Fruit fly (Drosophila melanogaster): ENCODE results near the gene CG42374.
A peak's percentile ranks its signal among the peaks of the same experiment; 100 is the strongest.

CG42374 gene

dm6 chr3L:19292440-19293175, 29.0 kb downstream of the CG42374 start, which contains the start of gene Gbs-76A (continued):
- no peak for TF ChIP-seq CG9876 (GFP tag; optimal IDR thresholded peaks at IDR 0.05)
- TF ChIP-seq CG17328 (GFP tag; IDR thresholded peaks at IDR 0.05) = peak; percentile 62
- TF ChIP-seq sqz (GFP tag; optimal IDR thresholded peaks at IDR 0.05) = peak; percentile 58
- TF ChIP-seq disco-r (GFP tag; optimal IDR thresholded peaks at IDR 0.05) = no peak
- TF ChIP-seq MTF-1 (GFP tag; optimal IDR thresholded peaks at IDR 0.05; ENCODE audit: borderline replicate concordance) = no peak
- peak; percentile 51 for TF ChIP-seq CG30403 (GFP tag; optimal IDR thresholded peaks at IDR 0.05)
- TF ChIP-seq CG17385 (GFP tag; optimal IDR thresholded peaks at IDR 0.05) = peak; percentile 85
- peak; percentile 47 for TF ChIP-seq HmgZ (tag; optimal IDR thresholded peaks at IDR 0.05)
- TF ChIP-seq CG1832 (GFP tag; optimal IDR thresholded peaks at IDR 0.05) = no peak
- TF ChIP-seq Pdp1 (GFP tag; optimal IDR thresholded peaks at IDR 0.05) = no peak
- no peak for TF ChIP-seq CG1024 (GFP tag; IDR thresholded peaks at IDR 0.05)
- TF ChIP-seq Myb (GFP tag; optimal IDR thresholded peaks at IDR 0.05) = no peak
- TF ChIP-seq eyg (GFP tag; optimal IDR thresholded peaks at IDR 0.05) = no peak
- TF ChIP-seq CG3726 (GFP tag; IDR thresholded peaks at IDR 0.05) = no peak
- TF ChIP-seq CG8478 (optimal IDR thresholded peaks at IDR 0.05) = no peak
- no peak for TF ChIP-seq jing (GFP tag; optimal IDR thresholded peaks at IDR 0.05)
- peak; percentile 6; the same call in 1 of the 2 replicates for TF ChIP-seq Ravus (GFP tag; IDR thresholded peaks at IDR 0.05)
- peak; percentile 86 for TF ChIP-seq Sox102F (GFP tag; optimal IDR thresholded peaks at IDR 0.05)
- 0 out of 2 replicates have a peak, but pooled peaks have one; percentile 45 for TF ChIP-seq Poxn (GFP tag; IDR thresholded peaks at IDR 0.05)
- TF ChIP-seq CG9609 (GFP tag; optimal IDR thresholded peaks at IDR 0.05) = no peak
- peak; percentile 96 for TF ChIP-seq CG2678 (tag; optimal IDR thresholded peaks at IDR 0.05)
- peak; percentile 77 for TF ChIP-seq exex (tag; optimal IDR thresholded peaks at IDR 0.05)
- TF ChIP-seq Ptx1 (GFP tag; IDR thresholded peaks at IDR 0.05) = peak; percentile 84
- TF ChIP-seq amos (GFP tag; IDR thresholded peaks at IDR 0.05; ENCODE audit: partially characterized antibody) = no peak
- no peak for TF ChIP-seq CHES-1-like (GFP tag; optimal IDR thresholded peaks at IDR 0.05)
- TF ChIP-seq twi (tag; optimal IDR thresholded peaks at IDR 0.05) = peak; percentile 67
- TF ChIP-seq dm (GFP tag; optimal IDR thresholded peaks at IDR 0.05) = no peak
- no peak for TF ChIP-seq repo (GFP tag; optimal IDR thresholded peaks at IDR 0.05)
- TF ChIP-seq CG5245 (GFP tag; optimal IDR thresholded peaks at IDR 0.05) = no peak
- no peak for TF ChIP-seq CG7786 (GFP tag; optimal IDR thresholded peaks at IDR 0.05)
- peak; percentile 64 for TF ChIP-seq Aef1 (GFP tag; IDR thresholded peaks at IDR 0.05)
- peak; percentile 33; the same call in 1 of the 2 replicates for TF ChIP-seq CG5953 (GFP tag; IDR thresholded peaks at IDR 0.05)
- TF ChIP-seq caup (GFP tag; optimal IDR thresholded peaks at IDR 0.05; ENCODE audit: severe bottlenecking) = peak; percentile 73
- TF ChIP-seq trem (tag; optimal IDR thresholded peaks at IDR 0.05) = peak; percentile 75
- peak; percentile 26 for TF ChIP-seq CG17802 (tag; optimal IDR thresholded peaks at IDR 0.05)
- no peak for TF ChIP-seq ato (GFP tag; IDR thresholded peaks at IDR 0.05; ENCODE audit: partially characterized antibody)
- TF ChIP-seq insv (GFP tag; optimal IDR thresholded peaks at IDR 0.05) = peak in 1 of 2 experiments; percentile 38
- no peak for TF ChIP-seq CG17612 (GFP tag; IDR thresholded peaks at IDR 0.05)
- TF ChIP-seq CTCF (GFP tag; optimal IDR thresholded peaks at IDR 0.05) = peak; percentile 19
- peak; percentile 90 for TF ChIP-seq Hmr (GFP tag; optimal IDR thresholded peaks at IDR 0.05)
- peak; percentile 76 for TF ChIP-seq CG10267 (tag; optimal IDR thresholded peaks at IDR 0.05)
- TF ChIP-seq CG15011 (GFP tag; optimal IDR thresholded peaks at IDR 0.05) = peak; percentile 46
- no peak for TF ChIP-seq Hmx (GFP tag; optimal IDR thresholded peaks at IDR 0.05)
- no peak for TF ChIP-seq Ets97D (GFP tag; optimal IDR thresholded peaks at IDR 0.05)
- peak; percentile 84 for TF ChIP-seq BtbVII (GFP tag; optimal IDR thresholded peaks at IDR 0.05)
- TF ChIP-seq pzg (GFP tag; optimal IDR thresholded peaks at IDR 0.05) = no peak
- peak; percentile 85 for TF ChIP-seq Xrp1 (GFP tag; IDR thresholded peaks at IDR 0.05)
- peak; percentile 96 for TF ChIP-seq row (GFP tag; IDR thresholded peaks at IDR 0.05)
- peak; percentile 58 for TF ChIP-seq Deaf1 (tag; optimal IDR thresholded peaks at IDR 0.05)
- TF ChIP-seq CoRest (tag; optimal IDR thresholded peaks at IDR 0.05) = peak; percentile 91
